Worm (Caenorhabditis elegans): ENCODE measurements around the gene str-155.

DNA sequence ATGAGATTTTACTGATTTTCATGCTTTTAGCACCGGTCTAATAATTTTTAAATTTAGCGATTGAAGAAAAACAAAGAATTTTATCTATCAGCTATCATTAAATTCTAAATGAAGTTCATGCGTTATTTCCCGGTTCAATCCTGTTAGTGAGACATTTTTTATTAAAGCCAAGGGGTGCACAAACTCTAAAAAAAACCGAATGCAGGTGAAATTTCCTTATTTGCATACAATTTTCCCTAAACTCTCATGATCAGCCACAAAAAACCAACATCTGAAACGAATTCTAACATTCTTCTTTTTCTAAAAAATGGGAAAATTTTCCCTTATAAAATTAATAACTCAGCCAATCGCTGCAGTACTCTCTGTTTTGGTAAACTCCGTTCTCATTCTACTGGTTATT lies 2.7 kb upstream of the str-155 start, which contains the start of gene str-156:
- TF ChIP-seq ama-1 (optimal IDR thresholded peaks at IDR 0.05): no peak
- TF ChIP-seq zag-1 (tag; optimal IDR thresholded peaks at IDR 0.05): no peak
- TF ChIP-seq nhr-237 (tag; optimal IDR thresholded peaks at IDR 0.05): no peak
- no peak for TF ChIP-seq dmd-4 (tag; optimal IDR thresholded peaks at IDR 0.05)
- TF ChIP-seq aly-2 (tag; optimal IDR thresholded peaks at IDR 0.05): no peak
- TF ChIP-seq fos-1 (tag; optimal IDR thresholded peaks at IDR 0.05): no peak
- no peak for TF ChIP-seq elt-1 (tag; optimal IDR thresholded peaks at IDR 0.05)
- TF ChIP-seq blmp-1 (tag; optimal IDR thresholded peaks at IDR 0.05; ENCODE audit: insufficient read depth): no peak
- TF ChIP-seq nhr-25 (tag; optimal IDR thresholded peaks at IDR 0.05): no peak
- TF ChIP-seq unc-62 (GFP tag; optimal IDR thresholded peaks at IDR 0.05): no peak
- no peak for TF ChIP-seq ZK546.5 (tag; optimal IDR thresholded peaks at IDR 0.05)
- no peak for TF ChIP-seq mab-5 (tag; optimal IDR thresholded peaks at IDR 0.05)
- TF ChIP-seq alr-1 (tag; optimal IDR thresholded peaks at IDR 0.05): no peak

Measured in whole organism, L2 larva.